Fruit fly (Drosophila melanogaster): ENCODE data around the gene Rala.

The Rala gene

dm6 chrX:3761318-3762081 lies 42.1 kb upstream of the Rala start (continued):
- TF ChIP-seq Ptx1 (GFP tag; IDR thresholded peaks at IDR 0.05) (peak; percentile 19; the same call in 1 of the 2 replicates), Ssrp (tag; optimal IDR thresholded peaks at IDR 0.05) (no peak), E2f2 (GFP tag; IDR thresholded peaks at IDR 0.05) (no peak), Sin3A (optimal IDR thresholded peaks at IDR 0.05) (no peak), Aef1 (GFP tag; IDR thresholded peaks at IDR 0.05) (no peak), CG1024 (GFP tag; IDR thresholded peaks at IDR 0.05) (no peak), sd (tag; optimal IDR thresholded peaks at IDR 0.05) (peak; percentile 7), Deaf1 (tag; optimal IDR thresholded peaks at IDR 0.05) (peak; percentile 15), ind (GFP tag; optimal IDR thresholded peaks at IDR 0.05) (no peak), CG14050 (GFP tag; IDR thresholded peaks at IDR 0.05) (no peak), CG34376 (GFP tag; optimal IDR thresholded peaks at IDR 0.05) (no peak), CG6689 (GFP tag; IDR thresholded peaks at IDR 0.05) (0 out of 2 replicates have a peak, but pooled peaks have one; percentile 29), CG11696 (GFP tag; IDR thresholded peaks at IDR 0.05) (0 out of 2 replicates have a peak, but pooled peaks have one; percentile 17), seq (GFP tag; IDR thresholded peaks at IDR 0.05) (no peak), CG12299 (tag; optimal IDR thresholded peaks at IDR 0.05) (no peak), CG7556 (GFP tag; optimal IDR thresholded peaks at IDR 0.05) (peak; percentile 20), maf-S (GFP tag; optimal IDR thresholded peaks at IDR 0.05) (no peak), CG11504 (tag; optimal IDR thresholded peaks at IDR 0.05) (peak; percentile 61), CG32532 (GFP tag; IDR thresholded peaks at IDR 0.05) (no peak), danr (GFP tag; IDR thresholded peaks at IDR 0.05) (0 out of 2 replicates have a peak, but pooled peaks have one; percentile 23), Dad (GFP tag; optimal IDR thresholded peaks at IDR 0.05) (no peak), CG11695 (GFP tag; IDR thresholded peaks at IDR 0.05) (peak; percentile 58; the same call in 1 of the 3 replicates), Dll (GFP tag; IDR thresholded peaks at IDR 0.05; ENCODE audit: partially characterized antibody) (no peak), HHEX (GFP tag; optimal IDR thresholded peaks at IDR 0.05) (peak; percentile 6), CG33557 (GFP tag; optimal IDR thresholded peaks at IDR 0.05) (no peak), CG10274 (GFP tag; optimal IDR thresholded peaks at IDR 0.05) (peak; percentile 2), luna (GFP tag; optimal IDR thresholded peaks at IDR 0.05) (no peak), lmd (GFP tag; IDR thresholded peaks at IDR 0.05) (peak; percentile 34; the same call in 1 of the 2 replicates), pum (GFP tag; optimal IDR thresholded peaks at IDR 0.05) (no peak), CG16863 (GFP tag; optimal IDR thresholded peaks at IDR 0.05) (no peak), esg (GFP tag; conservative IDR thresholded peaks at IDR 0.05) (no peak), CG10366 (GFP tag; IDR thresholded peaks at IDR 0.05) (peak; percentile 13; the same call in 1 of the 2 replicates), da (GFP tag; optimal IDR thresholded peaks at IDR 0.05) (no peak), usp (GFP tag; optimal IDR thresholded peaks at IDR 0.05) (no peak), rib (GFP tag; IDR thresholded peaks at IDR 0.05) (no peak), sens-2 (GFP tag; IDR thresholded peaks at IDR 0.05) (no peak), CG12744 (GFP tag; optimal IDR thresholded peaks at IDR 0.05) (no peak), gem (tag; optimal IDR thresholded peaks at IDR 0.05) (peak; percentile 62), fd96Cb (tag; optimal IDR thresholded peaks at IDR 0.05) (peak; percentile 9), CG6813 (GFP tag; optimal IDR thresholded peaks at IDR 0.05) (no peak), gsb-n (tag; optimal IDR thresholded peaks at IDR 0.05) (no peak), CG2889 (GFP tag; IDR thresholded peaks at IDR 0.05) (no peak), CG18619 (GFP tag; optimal IDR thresholded peaks at IDR 0.05) (peak; percentile 23), kay (GFP tag; optimal IDR thresholded peaks at IDR 0.05) (no peak), dan (GFP tag; IDR thresholded peaks at IDR 0.05) (no peak), CG5245 (GFP tag; optimal IDR thresholded peaks at IDR 0.05) (no peak), Dref (GFP tag; IDR thresholded peaks at IDR 0.05) (no peak), hbn (GFP tag; IDR thresholded peaks at IDR 0.05; ENCODE audit: partially characterized antibody) (no peak), CG4360 (GFP tag; IDR thresholded peaks at IDR 0.05) (no peak), Atf6 (GFP tag; IDR thresholded peaks at IDR 0.05) (peak; percentile 22; the same call in 1 of the 2 replicates), sr (GFP tag; IDR thresholded peaks at IDR 0.05) (no peak)
